Fruit fly (Drosophila melanogaster) whole organism, pupa: ENCODE measurements around the gene CG46458.

Experiments used
- CG4496 ChIP-seq: fragments of 200-800 bp; sonication (Bioruptor generic); IDR thresholded peaks from 3 replicates; pipeline ENCODE4 v1.3.6; 2022; ENCODE audit warnings: missing biosample characterization, missing genetic modification characterization
- fd96Ca ChIP-seq: fragments of 200-800 bp; sonication (Bioruptor generic); IDR thresholded peaks from 3 replicates; pipeline ENCODE4 v1.3.6; 2022; ENCODE audit warnings: missing biosample characterization, missing genetic modification characterization
- gl ChIP-seq: fragments of 200-800 bp; sonication (Bioruptor generic); optimal IDR thresholded peaks from 2 replicates; lab custom pipeline; 2018; ENCODE audit warnings: missing biosample characterization, mild to moderate bottlenecking, missing genetic modification characterization

DNA sequence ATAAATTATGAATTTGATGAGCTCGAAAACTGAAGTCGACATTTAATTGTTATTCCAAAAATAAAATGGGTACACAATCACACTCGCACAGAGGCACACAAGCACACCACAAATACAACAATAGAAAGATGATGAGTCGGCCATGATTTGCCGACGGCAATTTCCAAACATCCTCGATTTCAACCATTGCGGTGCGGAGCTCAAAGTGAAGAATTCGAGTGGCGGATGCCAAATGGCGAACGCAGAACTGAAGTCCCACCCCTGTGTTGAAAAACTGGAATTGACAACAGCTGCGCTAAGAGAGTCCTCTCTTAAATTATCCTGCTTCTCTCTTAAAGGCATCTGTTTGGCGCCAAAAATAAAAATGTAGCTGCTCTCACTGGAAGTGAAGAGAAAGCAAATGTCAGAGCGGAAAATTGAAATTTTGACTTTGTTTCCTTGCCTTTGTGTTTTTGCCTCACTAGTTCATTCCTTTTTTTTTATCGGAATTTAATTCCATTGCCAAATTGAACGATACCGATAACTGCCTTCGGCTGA lies 8.5 kb upstream of the CG46458 start:
- TF ChIP-seq gl (tag; lab: Kevin White, UChicago) (no peak), fd96Ca (no peak), CG4496 (GFP tag; lab: Robert Waterston, UW) (no peak)
